Fruit fly (Drosophila melanogaster): ENCODE measurements around the gene CG13712.
A peak's percentile ranks its signal among the peaks of the same experiment; 100 is the strongest.

The CG13712 gene

DNA sequence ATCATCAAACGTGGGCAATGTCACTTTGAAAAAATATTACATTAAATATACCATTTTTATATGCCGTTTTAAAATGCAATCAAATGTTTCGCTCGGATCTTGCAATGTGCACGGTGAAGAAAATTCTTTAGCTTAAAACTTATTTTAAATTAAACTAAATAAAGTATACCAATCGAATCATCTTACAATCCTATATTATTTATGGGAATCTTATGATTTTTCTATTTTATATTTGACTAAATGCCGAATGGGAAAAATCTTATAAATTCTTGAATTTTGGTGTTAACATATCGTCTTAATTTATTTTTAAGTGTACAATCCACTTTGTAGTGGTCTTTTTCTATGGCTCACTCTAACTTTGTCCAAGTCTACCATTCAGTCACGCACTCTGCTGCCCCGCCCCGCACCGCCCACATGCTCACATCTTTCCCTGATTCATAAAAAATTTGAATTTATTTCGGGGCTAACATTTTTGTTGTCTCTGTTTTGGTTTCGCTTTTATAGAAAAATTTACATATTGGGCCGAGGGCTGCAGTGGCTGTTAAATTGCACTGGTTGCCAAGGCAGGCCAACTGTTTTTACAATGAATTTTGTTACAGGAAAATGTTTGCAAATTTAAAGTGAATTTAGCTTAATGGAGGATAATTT, 10.9 kb upstream of the CG13712 start (continued):
- TF ChIP-seq CG12104 (GFP tag; optimal IDR thresholded peaks at IDR 0.05) (no peak), sens (GFP tag) (peak; percentile 58), CG15696 (tag; optimal IDR thresholded peaks at IDR 0.05) (no peak), pan (optimal IDR thresholded peaks at IDR 0.05) (no peak), pan (GFP tag; optimal IDR thresholded peaks at IDR 0.05 in 1 of 2, IDR thresholded peaks at IDR 0.05 in 1 of 2) (peak in 1 of 2 experiments; percentile 52), CG13775 (GFP tag; optimal IDR thresholded peaks at IDR 0.05) (no peak), ash1 (GFP tag; optimal IDR thresholded peaks at IDR 0.05) (no peak), tgo (GFP tag; IDR thresholded peaks at IDR 0.05) (peak; percentile 46; the same call in 2 of the 3 replicates), GATAe (GFP tag; conservative IDR thresholded peaks at IDR 0.05) (no peak), NC2β (GFP tag; optimal IDR thresholded peaks at IDR 0.05) (no peak), ken (GFP tag; IDR thresholded peaks at IDR 0.05) (no peak), Hsf (GFP tag; optimal IDR thresholded peaks at IDR 0.05) (no peak), CG14667 (GFP tag; IDR thresholded peaks at IDR 0.05) (no peak), Oli (tag; optimal IDR thresholded peaks at IDR 0.05) (peak; percentile 44), CTCF (GFP tag; optimal IDR thresholded peaks at IDR 0.05) (no peak), row (GFP tag; IDR thresholded peaks at IDR 0.05) (no peak; the same call in 1 of the 3 replicates), CG14710 (tag; optimal IDR thresholded peaks at IDR 0.05) (no peak), CG6175 (GFP tag; IDR thresholded peaks at IDR 0.05) (no peak), ftz-f1 (GFP tag; optimal IDR thresholded peaks at IDR 0.05) (no peak), klu (GFP tag; IDR thresholded peaks at IDR 0.05) (no peak), insv (GFP tag; optimal IDR thresholded peaks at IDR 0.05) (no peak), CG15269 (tag; optimal IDR thresholded peaks at IDR 0.05) (peak; percentile 42), CG1602 (GFP tag; optimal IDR thresholded peaks at IDR 0.05) (no peak), CG1024 (GFP tag; IDR thresholded peaks at IDR 0.05) (no peak), CG14050 (GFP tag; IDR thresholded peaks at IDR 0.05) (peak; percentile 25; the same call in 1 of the 3 replicates), Awh (GFP tag; IDR thresholded peaks at IDR 0.05) (no peak), slp2 (GFP tag; optimal IDR thresholded peaks at IDR 0.05) (no peak), ham (GFP tag; IDR thresholded peaks at IDR 0.05) (no peak), inv (GFP tag; IDR thresholded peaks at IDR 0.05; ENCODE audit: partially characterized antibody) (no peak), CG31388 (GFP tag; optimal IDR thresholded peaks at IDR 0.05) (no peak), nom (GFP tag; optimal IDR thresholded peaks at IDR 0.05) (no peak), twi (tag; optimal IDR thresholded peaks at IDR 0.05) (no peak), CG7745 (tag; optimal IDR thresholded peaks at IDR 0.05) (no peak), NFAT (GFP tag; IDR thresholded peaks at IDR 0.05) (no peak), Side (GFP tag; optimal IDR thresholded peaks at IDR 0.05) (no peak), D19A (tag; optimal IDR thresholded peaks at IDR 0.05) (no peak), CG11398 (GFP tag; optimal IDR thresholded peaks at IDR 0.05) (no peak), CG3281 (GFP tag; optimal IDR thresholded peaks at IDR 0.05) (no peak), CG4282 (GFP tag; optimal IDR thresholded peaks at IDR 0.05) (no peak), CG4730 (GFP tag; IDR thresholded peaks at IDR 0.05) (no peak), CG15011 (GFP tag; optimal IDR thresholded peaks at IDR 0.05) (no peak), gcm2 (GFP tag; optimal IDR thresholded peaks at IDR 0.05) (no peak), CG11456 (GFP tag; IDR thresholded peaks at IDR 0.05) (no peak), CG13624 (GFP tag; optimal IDR thresholded peaks at IDR 0.05) (no peak), Xrp1 (GFP tag; IDR thresholded peaks at IDR 0.05) (peak; percentile 35; the same call in 1 of the 2 replicates), CG10147 (GFP tag; optimal IDR thresholded peaks at IDR 0.05) (no peak), jing (GFP tag; optimal IDR thresholded peaks at IDR 0.05) (no peak), gro (GFP tag; optimal IDR thresholded peaks at IDR 0.05) (no peak), CG1233 (GFP tag; optimal IDR thresholded peaks at IDR 0.05) (no peak), tin (GFP tag; optimal IDR thresholded peaks at IDR 0.05) (no peak), so (GFP tag; IDR thresholded peaks at IDR 0.05) (no peak; the same call in 2 of the 3 replicates), CG8765 (GFP tag; IDR thresholded peaks at IDR 0.05) (no peak), Abd-B (GFP tag; optimal IDR thresholded peaks at IDR 0.05) (peak; percentile 5)

Data from whole organism, embryonic.